Fruit fly (Drosophila melanogaster): Measurements from ENCODE around the gene CG14739.

DNA sequence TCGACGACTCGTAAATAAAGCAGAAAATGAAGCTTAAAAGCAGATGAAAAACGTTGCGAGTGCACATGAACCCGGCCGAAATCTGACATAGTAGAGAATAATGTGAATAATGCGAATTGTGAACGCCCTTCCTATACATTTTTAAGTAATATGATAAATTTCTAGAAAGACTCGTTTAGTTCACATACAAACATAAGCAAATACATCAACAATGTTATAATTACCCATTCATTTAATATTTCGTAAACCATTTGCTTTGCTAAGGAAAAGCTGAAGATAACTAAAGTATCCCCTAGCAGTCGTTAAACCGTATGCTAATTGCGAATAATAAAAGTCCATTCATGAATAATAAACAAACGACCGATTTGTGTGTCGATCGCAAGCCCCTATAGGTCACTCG, 34.5 kb upstream of the CG14739 start:
- TF ChIP-seq Mnt (GFP tag; optimal IDR thresholded peaks at IDR 0.05) (no peak), CG14711 (tag; optimal IDR thresholded peaks at IDR 0.05) (no peak), CG12768 (GFP tag; optimal IDR thresholded peaks at IDR 0.05) (no peak), Crg-1 (GFP tag; optimal IDR thresholded peaks at IDR 0.05) (no peak), CG11617 (GFP tag; optimal IDR thresholded peaks at IDR 0.05) (no peak)
